Worm (Caenorhabditis elegans) whole organism, late embryonic: ENCODE measurements around the gene pfn-2.
A peak's percentile ranks its signal among the peaks of the same experiment; 100 is the strongest.

ENCODE experiments used
- C08G9.2 ChIP-seq: sonication (generic microtip); optimal IDR thresholded peaks from 2 replicates; lab custom pipeline; 2016; ENCODE audit warnings: mild to moderate bottlenecking, missing genetic modification characterization, moderate library complexity, missing compliant biosample characterization
- F13H6.1 ChIP-seq: sonication (generic microtip); optimal IDR thresholded peaks from 2 replicates; lab custom pipeline; 2016; ENCODE audit warnings: missing genetic modification characterization, missing compliant biosample characterization
- K09A11.1 ChIP-seq: sonication (generic microtip); optimal IDR thresholded peaks from 2 replicates; lab custom pipeline; 2017; ENCODE audit warnings: antibody characterized with exemption, mild to moderate bottlenecking, missing genetic modification characterization, missing compliant biosample characterization; ENCODE audit not compliant: insufficient read depth
- T23F11.4 ChIP-seq: fragments of 200-800 bp; sonication (Bioruptor generic); optimal IDR thresholded peaks from 2 replicates; lab custom pipeline; 2018; ENCODE audit warnings: mild to moderate bottlenecking, missing genetic modification characterization, missing compliant biosample characterization
- Y22D7AL.16 ChIP-seq: sonication (generic microtip); optimal IDR thresholded peaks from 2 replicates; lab custom pipeline; 2016; ENCODE audit warnings: missing genetic modification characterization, missing compliant biosample characterization
- ahr-1 ChIP-seq: sonication (generic microtip); optimal IDR thresholded peaks from 2 replicates; lab custom pipeline; 2016; ENCODE audit warnings: missing genetic modification characterization, missing compliant biosample characterization
- ama-1 ChIP-seq: fragments of 150-350 bp; optimal IDR thresholded peaks from 2 replicates; lab custom pipeline; 2014
- ceh-14 ChIP-seq: sonication (generic microtip); optimal IDR thresholded peaks from 2 replicates; lab custom pipeline; 2016; ENCODE audit warnings: missing genotype, missing genetic modification characterization, missing compliant biosample characterization
- ceh-18 ChIP-seq: sonication (generic microtip); optimal IDR thresholded peaks from 2 replicates; lab custom pipeline; 2016; ENCODE audit warnings: missing genetic modification characterization, missing compliant biosample characterization
- ceh-19 ChIP-seq: fragments of 200-800 bp; sonication (Bioruptor generic); optimal IDR thresholded peaks from 2 replicates; lab custom pipeline; 2018; ENCODE audit warnings: mild to moderate bottlenecking, missing genetic modification characterization, missing compliant biosample characterization
- ceh-2 ChIP-seq: sonication (generic microtip); optimal IDR thresholded peaks from 2 replicates; lab custom pipeline; 2016; ENCODE audit warnings: missing genotype, missing genetic modification characterization, missing compliant biosample characterization
- ceh-22 ChIP-seq: sonication (generic microtip); optimal IDR thresholded peaks from 2 replicates; lab custom pipeline; 2017; ENCODE audit warnings: missing biosample characterization, missing genetic modification characterization
- ceh-24 ChIP-seq: sonication (generic microtip); optimal IDR thresholded peaks from 2 replicates; lab custom pipeline; 2016; ENCODE audit warnings: mild to moderate bottlenecking, missing genetic modification characterization, missing compliant biosample characterization
- ceh-30 ChIP-seq: fragments of 150-350 bp; optimal IDR thresholded peaks from 2 replicates; lab custom pipeline; 2014; ENCODE audit warnings: missing biosample characterization, missing genetic modification characterization
- ceh-31 ChIP-seq: sonication (generic microtip); optimal IDR thresholded peaks from 2 replicates; lab custom pipeline; 2016; ENCODE audit warnings: missing genetic modification characterization, missing compliant biosample characterization
- ceh-34 ChIP-seq: sonication (generic microtip); optimal IDR thresholded peaks from 2 replicates; lab custom pipeline; 2016; ENCODE audit warnings: mild to moderate bottlenecking, missing genetic modification characterization, missing compliant biosample characterization
- ceh-45 ChIP-seq: fragments of 200-800 bp; sonication (Bioruptor generic); IDR thresholded peaks from 2 replicates; pipeline ENCODE4 v1.3.6; 2022; ENCODE audit warnings: missing genetic modification reagents, missing genetic modification characterization, missing compliant biosample characterization
- ceh-48 ChIP-seq: sonication (generic microtip); optimal IDR thresholded peaks from 2 replicates; lab custom pipeline; 2016; ENCODE audit warnings: missing genetic modification characterization, inconsistent platforms, missing compliant biosample characterization
- ceh-6 ChIP-seq: fragments of 200-800 bp; sonication (Bioruptor generic); optimal IDR thresholded peaks from 2 replicates; lab custom pipeline; 2018; ENCODE audit warnings: mild to moderate bottlenecking, missing genetic modification characterization, missing compliant biosample characterization
- ceh-9 ChIP-seq: sonication (generic microtip); optimal IDR thresholded peaks from 2 replicates; lab custom pipeline; 2016; ENCODE audit warnings: mild to moderate bottlenecking, missing genetic modification characterization, inconsistent platforms, missing compliant biosample characterization
- dmd-4 ChIP-seq: sonication (generic microtip); optimal IDR thresholded peaks from 2 replicates; lab custom pipeline; 2016; ENCODE audit warnings: borderline replicate concordance, missing genetic modification characterization, missing compliant biosample characterization
- dve-1 ChIP-seq: sonication (generic microtip); optimal IDR thresholded peaks from 2 replicates; lab custom pipeline; 2017; ENCODE audit warnings: antibody characterized with exemption, mild to moderate bottlenecking, missing genetic modification characterization, missing compliant biosample characterization
- elt-4 ChIP-seq: sonication (generic microtip); optimal IDR thresholded peaks from 2 replicates; lab custom pipeline; 2016; ENCODE audit warnings: missing genetic modification characterization, missing compliant biosample characterization
- ets-4 ChIP-seq: sonication (generic microtip); optimal IDR thresholded peaks from 2 replicates; lab custom pipeline; 2016; ENCODE audit warnings: missing genetic modification characterization, missing compliant biosample characterization
- eyg-1 ChIP-seq: sonication (generic microtip); optimal IDR thresholded peaks from 2 replicates; lab custom pipeline; 2016; ENCODE audit warnings: missing genotype, missing genetic modification characterization, missing compliant biosample characterization
- fkh-10 ChIP-seq: fragments of 150-350 bp; optimal IDR thresholded peaks from 2 replicates; lab custom pipeline; 2014; ENCODE audit warnings: missing biosample characterization, missing genetic modification reagents, missing genetic modification characterization
- hlh-6 ChIP-seq: sonication (generic microtip); optimal IDR thresholded peaks from 2 replicates; lab custom pipeline; 2016; ENCODE audit warnings: missing genotype, missing genetic modification characterization, missing compliant biosample characterization
- lin-11 ChIP-seq: fragments of 200-800 bp; sonication (Bioruptor generic); optimal IDR thresholded peaks from 2 replicates; lab custom pipeline; 2018; ENCODE audit warnings: mild to moderate bottlenecking, missing genetic modification characterization, missing compliant biosample characterization
- madf-2 ChIP-seq: sonication (generic microtip); optimal IDR thresholded peaks from 2 replicates; lab custom pipeline; 2017; ENCODE audit warnings: missing genetic modification characterization, missing compliant biosample characterization
- nfya-1 ChIP-seq: sonication (generic microtip); optimal IDR thresholded peaks from 2 replicates; lab custom pipeline; 2017; ENCODE audit warnings: missing genetic modification characterization, mild to moderate bottlenecking, missing compliant biosample characterization, antibody characterized with exemption, moderate library complexity
- nhr-11 ChIP-seq: fragments of 150-350 bp; optimal IDR thresholded peaks from 2 replicates; lab custom pipeline; 2014; ENCODE audit warnings: missing biosample characterization, missing genetic modification characterization
- nhr-232 ChIP-seq: sonication (generic microtip); optimal IDR thresholded peaks from 2 replicates; lab custom pipeline; 2016; ENCODE audit warnings: missing genetic modification characterization, missing compliant biosample characterization
- npax-4 ChIP-seq: sonication (generic microtip); optimal IDR thresholded peaks from 2 replicates; lab custom pipeline; 2016; ENCODE audit warnings: missing genetic modification characterization, missing compliant biosample characterization
- odd-2 ChIP-seq: sonication (generic microtip); optimal IDR thresholded peaks from 2 replicates; lab custom pipeline; 2017; ENCODE audit warnings: antibody characterized with exemption, mild to moderate bottlenecking, missing genetic modification characterization, missing compliant biosample characterization
- pag-3 ChIP-seq: sonication (generic microtip); optimal IDR thresholded peaks from 2 replicates; lab custom pipeline; 2016; ENCODE audit warnings: missing compliant biosample characterization, missing genetic modification characterization, borderline replicate concordance
- pat-9 ChIP-seq: fragments of 200-800 bp; sonication (Bioruptor generic); optimal IDR thresholded peaks from 2 replicates; lab custom pipeline; 2018; ENCODE audit warnings: mild to moderate bottlenecking, missing genetic modification characterization, moderate library complexity, missing compliant biosample characterization
- pax-1 ChIP-seq: fragments of 150-350 bp; optimal IDR thresholded peaks from 2 replicates; lab custom pipeline; 2014; ENCODE audit warnings: missing biosample characterization, missing genetic modification characterization
- pha-2 ChIP-seq: sonication (generic microtip); optimal IDR thresholded peaks from 2 replicates; lab custom pipeline; 2017; ENCODE audit warnings: mild to moderate bottlenecking, missing genetic modification characterization, missing compliant biosample characterization
- pros-1 ChIP-seq: fragments of 150-350 bp; optimal IDR thresholded peaks from 2 replicates; lab custom pipeline; 2014; ENCODE audit warnings: missing biosample characterization, missing genetic modification reagents, missing genetic modification characterization
- ref-2 ChIP-seq: sonication (generic microtip); optimal IDR thresholded peaks from 2 replicates; lab custom pipeline; 2016; ENCODE audit warnings: missing genetic modification characterization, missing compliant biosample characterization
- rnt-1 ChIP-seq: sonication (generic microtip); optimal IDR thresholded peaks from 2 replicates; lab custom pipeline; 2016; ENCODE audit warnings: missing genetic modification characterization, missing compliant biosample characterization
- sdc-2 ChIP-seq: sonication (generic microtip); optimal IDR thresholded peaks from 2 replicates; lab custom pipeline; 2016; ENCODE audit warnings: missing genotype, missing genetic modification characterization, missing compliant biosample characterization
- sox-4 ChIP-seq: sonication (generic microtip); optimal IDR thresholded peaks from 2 replicates; lab custom pipeline; 2017; ENCODE audit warnings: mild to moderate bottlenecking, missing genetic modification characterization, inconsistent platforms, missing compliant biosample characterization
- tbx-2 ChIP-seq: sonication (generic microtip); optimal IDR thresholded peaks from 2 replicates; lab custom pipeline; 2016; ENCODE audit warnings: missing genetic modification characterization, missing compliant biosample characterization
- ttx-3 ChIP-seq: sonication (generic microtip); optimal IDR thresholded peaks from 2 replicates; lab custom pipeline; 2016; ENCODE audit warnings: missing genetic modification reagents, missing genetic modification characterization, missing compliant biosample characterization
- unc-3 ChIP-seq, 2 experiments: fragments of 200-800 bp in 1 of 2; sonication (Bioruptor generic) in 1 of 2; sonication (generic microtip) in 1 of 2; conservative IDR thresholded peaks in 1 of 2; optimal IDR thresholded peaks in 1 of 2; 2 replicates each; pipeline versions ENCODE4 v1.3.6 to Lab custom; 2016 to 2022; ENCODE audit warnings: missing compliant biosample characterization in 2 of 2, missing genetic modification characterization in 2 of 2, missing genetic modification reagents in 1 of 2
- unc-42 ChIP-seq: sonication (generic microtip); optimal IDR thresholded peaks from 2 replicates; lab custom pipeline; 2016; ENCODE audit warnings: missing genotype, missing genetic modification characterization, missing compliant biosample characterization

Gene pfn-2

DNA sequence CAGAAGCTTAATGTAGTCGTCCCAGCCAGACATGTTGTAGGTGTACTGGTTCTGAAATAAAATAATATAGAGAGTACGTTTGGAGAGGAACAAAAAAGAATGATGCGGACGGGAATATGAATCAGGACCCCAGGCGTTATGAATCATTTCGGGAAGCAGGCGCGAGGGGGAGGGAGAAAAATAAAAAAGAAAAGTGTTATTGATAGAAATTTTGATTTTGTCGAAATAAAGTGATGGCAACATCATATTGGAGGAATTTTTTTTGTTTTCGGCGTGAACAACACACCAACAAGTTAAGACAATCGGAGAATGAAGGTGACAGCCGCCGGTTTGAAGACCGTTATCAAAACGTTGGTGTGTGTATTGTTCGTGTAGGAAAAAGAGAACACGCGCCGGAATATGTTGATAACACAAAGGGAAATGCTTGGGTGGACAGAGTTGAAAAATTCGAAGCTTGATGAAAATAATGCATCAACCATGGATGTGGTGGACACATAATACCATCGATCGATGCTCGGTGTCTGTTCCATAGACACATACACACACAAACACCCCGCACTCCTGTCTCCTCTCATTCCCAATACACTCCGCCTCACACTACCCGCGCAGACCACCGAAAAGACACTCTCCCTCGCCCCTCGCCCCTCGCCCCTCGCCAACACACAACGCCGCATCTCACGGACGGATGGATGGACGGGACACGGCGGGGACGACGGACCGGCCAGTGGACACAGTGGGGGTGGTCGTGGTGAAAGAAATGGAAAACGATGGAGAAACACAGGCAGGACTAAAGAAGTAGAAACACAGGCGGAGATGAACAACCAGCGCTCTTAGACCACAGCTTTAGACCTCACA is at the start of gene pfn-2:
pfn-2 (minus strand) TSS at position 51 of the 855 bp plus-strand sequence.
- TF ChIP-seq hlh-6 (tag; lab: Kevin White, UChicago) (peak; percentile 9), nfya-1 (tag; lab: Kevin White, UChicago) (peak; percentile 10), sox-4 (tag; lab: Kevin White, UChicago) (peak; percentile 20), sdc-2 (tag; lab: Kevin White, UChicago) (peak; percentile 27), ceh-9 (tag; lab: Kevin White, UChicago) (peak; percentile 18), pha-2 (tag; lab: Kevin White, UChicago) (no peak), ceh-2 (tag; lab: Kevin White, UChicago) (peak; percentile 50), eyg-1 (tag; lab: Kevin White, UChicago) (no peak), fkh-10 (GFP tag; lab: Kevin White, UChicago) (no peak), ama-1 (lab: Kevin White, UChicago) (no peak), tbx-2 (tag; lab: Kevin White, UChicago) (peak; percentile 20), F13H6.1 (tag; lab: Kevin White, UChicago) (peak; percentile 32), dve-1 (tag; lab: Kevin White, UChicago) (no peak), ceh-48 (no peak), ref-2 (no peak), npax-4 (no peak), ceh-24 (tag; lab: Kevin White, UChicago) (no peak), ceh-30 (tag; lab: Kevin White, UChicago) (no peak), C08G9.2 (peak; percentile 52), ahr-1 (tag; lab: Kevin White, UChicago) (no peak), lin-11 (tag; lab: Kevin White, UChicago) (no peak), unc-42 (tag; lab: Kevin White, UChicago) (no peak), K09A11.1 (tag; lab: Kevin White, UChicago) (no peak), ceh-45 (GFP tag; lab: Robert Waterston, UW) (no peak), ets-4 (tag; lab: Kevin White, UChicago) (no peak), ceh-14 (tag; lab: Kevin White, UChicago) (peak; percentile 38), elt-4 (tag; lab: Kevin White, UChicago) (no peak), ceh-31 (tag; lab: Kevin White, UChicago) (peak; percentile 62), dmd-4 (peak; percentile 18), rnt-1 (tag; lab: Kevin White, UChicago) (no peak), ceh-22 (tag; lab: Kevin White, UChicago) (no peak), nhr-232 (tag; lab: Kevin White, UChicago) (no peak), pag-3 (no peak), ceh-19 (GFP tag; lab: Kevin White, UChicago) (peak; percentile 66), pros-1 (tag; lab: Kevin White, UChicago) (no peak), pat-9 (peak; percentile 45), ceh-6 (GFP tag; lab: Kevin White, UChicago) (peak; percentile 48), Y22D7AL.16 (tag; lab: Kevin White, UChicago) (no peak), ttx-3 (no peak), pax-1 (no peak), ceh-34 (tag; lab: Kevin White, UChicago) (peak; percentile 68), madf-2 (tag; lab: Kevin White, UChicago) (no peak), nhr-11 (tag; lab: Kevin White, UChicago) (no peak), odd-2 (no peak), T23F11.4 (GFP tag; lab: Kevin White, UChicago) (no peak), ceh-18 (no peak), unc-3 (GFP tag; conservative IDR thresholded peaks at IDR 0.05; lab: Robert Waterston, UW) (no peak), unc-3 (tag; optimal IDR thresholded peaks at IDR 0.05; lab: Kevin White, UChicago) (no peak)
